Worm (Caenorhabditis elegans): ENCODE results near the gene idpa-3.

Gene idpa-3

DNA sequence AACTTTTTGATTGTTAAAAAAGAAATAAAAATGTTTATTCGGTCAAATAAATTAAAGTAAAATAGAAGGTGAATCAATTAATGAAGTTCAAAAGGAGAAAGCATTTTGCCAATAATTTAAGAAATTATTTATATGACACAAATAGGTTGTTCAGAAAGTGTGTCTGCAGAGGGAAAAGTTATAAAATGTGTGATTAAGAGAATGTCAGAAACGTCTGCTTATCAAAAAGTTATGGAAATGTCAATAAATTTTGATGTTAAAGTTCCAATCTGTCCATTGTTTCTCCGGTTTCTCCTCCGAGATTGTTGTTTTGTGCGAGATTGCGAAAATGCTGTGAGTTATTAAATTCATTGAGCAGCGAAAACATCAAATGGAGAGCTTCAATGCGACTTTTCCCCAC lies 43.4 kb downstream of the idpa-3 start, which contains the start of gene rme-4:
rme-4 (minus strand) TSS at position 168 of the 400 bp plus-strand sequence.
- no peak for TF ChIP-seq elt-3 (tag; optimal IDR thresholded peaks at IDR 0.05)
- no peak for TF ChIP-seq drap-1 (GFP tag; optimal IDR thresholded peaks at IDR 0.05)
- TF ChIP-seq nhr-28 (tag; optimal IDR thresholded peaks at IDR 0.05): no peak
- no peak for TF ChIP-seq ztf-11 (tag; optimal IDR thresholded peaks at IDR 0.05)
- no peak for TF ChIP-seq nhr-237 (tag; optimal IDR thresholded peaks at IDR 0.05)
- no peak for TF ChIP-seq lsy-2 (tag; optimal IDR thresholded peaks at IDR 0.05)
- no peak for TF ChIP-seq unc-120 (tag; optimal IDR thresholded peaks at IDR 0.05; ENCODE audit: poor library complexity, severe bottlenecking)
- TF ChIP-seq pha-4 (tag; optimal IDR thresholded peaks at IDR 0.05): no peak
- no peak for TF ChIP-seq nhr-2 (tag; optimal IDR thresholded peaks at IDR 0.05)

DNA sequence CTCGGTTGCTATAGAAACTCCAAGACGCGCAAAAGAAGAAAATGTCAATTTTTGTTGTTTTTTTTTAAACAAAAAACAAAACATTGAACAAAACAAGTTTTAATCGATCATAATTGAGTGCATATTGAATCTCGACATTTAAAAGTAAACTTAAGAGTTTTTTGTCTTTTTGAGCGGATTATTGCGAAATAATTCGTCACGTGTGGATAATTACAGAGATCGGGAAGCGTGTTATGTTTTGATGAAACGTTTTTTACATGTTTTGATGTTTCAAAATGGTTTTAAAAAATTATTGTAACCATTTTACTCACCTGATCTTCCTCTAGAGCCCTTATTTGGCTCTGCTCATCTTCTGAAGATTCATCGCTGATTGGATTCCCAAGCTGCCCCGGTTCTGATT lies 49.8 kb downstream of the idpa-3 start:
- TF ChIP-seq unc-120 (tag; optimal IDR thresholded peaks at IDR 0.05; ENCODE audit: poor library complexity, severe bottlenecking) (no peak), snpc-4 (tag; optimal IDR thresholded peaks at IDR 0.05) (no peak), nhr-237 (tag; optimal IDR thresholded peaks at IDR 0.05) (no peak)

DNA sequence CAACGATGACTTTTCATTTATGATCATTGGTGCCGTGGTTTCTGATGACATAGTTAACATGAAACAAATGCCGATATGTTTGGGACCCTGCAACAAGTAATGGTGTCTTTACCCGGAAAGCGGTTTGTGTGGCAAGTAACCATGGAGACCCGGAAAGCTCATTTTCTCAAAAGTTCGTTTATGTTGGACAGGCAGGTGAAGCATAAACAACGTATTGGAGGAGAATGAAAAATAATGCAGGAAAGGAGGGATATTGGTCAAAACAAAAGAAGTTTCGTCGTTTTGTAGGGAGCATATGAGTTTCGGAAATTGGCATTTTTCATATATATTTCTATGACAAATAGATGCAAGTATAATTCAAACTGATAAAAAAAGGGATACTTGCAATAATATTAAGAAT lies 50.2 kb downstream of the idpa-3 start, which contains the start of gene dyf-6:
dyf-6 (minus strand) TSS at position 101 of the 400 bp plus-strand sequence.
- TF ChIP-seq ztf-11 (tag; optimal IDR thresholded peaks at IDR 0.05): no peak
- no peak for TF ChIP-seq elt-1 (tag; optimal IDR thresholded peaks at IDR 0.05; ENCODE audit: borderline replicate concordance, insufficient read depth)
- TF ChIP-seq unc-62 (GFP tag; optimal IDR thresholded peaks at IDR 0.05): no peak
- no peak for TF ChIP-seq nhr-76 (tag; optimal IDR thresholded peaks at IDR 0.05)
- TF ChIP-seq elt-3 (tag; optimal IDR thresholded peaks at IDR 0.05): no peak
- no peak for TF ChIP-seq ceh-83 (GFP tag; optimal IDR thresholded peaks at IDR 0.05)
- no peak for TF ChIP-seq nhr-12 (tag; optimal IDR thresholded peaks at IDR 0.05)

Data from whole organism, mixed stage, embryonic.